Fruit fly (Drosophila melanogaster) whole organism, embryonic: ENCODE data around the gene slpr.
A peak's percentile ranks its signal among the peaks of the same experiment; 100 is the strongest.

Experiments
- Bteb2 ChIP-seq: fragments of 200-800 bp; sonication (Bioruptor generic); optimal IDR thresholded peaks from 2 replicates; lab custom pipeline; 2016; ENCODE audit warnings: missing biosample characterization, missing genetic modification characterization
- CG10959 ChIP-seq: fragments of 200-800 bp; sonication (Bioruptor generic); IDR thresholded peaks from 2 replicates; pipeline ENCODE4 v1.3.6; 2022; ENCODE audit warnings: missing biosample characterization, missing genetic modification characterization
- CG13775 ChIP-seq: fragments of 200-800 bp; sonication (Bioruptor generic); optimal IDR thresholded peaks from 3 replicates; lab custom pipeline; 2017; ENCODE audit warnings: missing biosample characterization, mild to moderate bottlenecking, missing genetic modification characterization
- CG13894 ChIP-seq: fragments of 200-800 bp; sonication (Bioruptor generic); optimal IDR thresholded peaks from 3 replicates; lab custom pipeline; 2018; ENCODE audit warnings: missing biosample characterization, mild to moderate bottlenecking, missing genetic modification characterization, moderate library complexity
- CG17568 ChIP-seq: fragments of 200-800 bp; sonication (Bioruptor generic); optimal IDR thresholded peaks from 2 replicates; lab custom pipeline; 2018; ENCODE audit warnings: missing biosample characterization, mild to moderate bottlenecking, missing genetic modification characterization, moderate library complexity
- CG2202 ChIP-seq: fragments of 200-800 bp; sonication (Bioruptor generic); optimal IDR thresholded peaks from 2 replicates; lab custom pipeline; 2018; ENCODE audit warnings: missing biosample characterization, mild to moderate bottlenecking, missing genetic modification characterization
- CG2712 ChIP-seq: fragments of 200-800 bp; optimal IDR thresholded peaks from 3 replicates; lab custom pipeline; 2019; ENCODE audit warnings: missing biosample characterization, mild to moderate bottlenecking, missing genetic modification characterization, moderate library complexity
- CG3163 ChIP-seq: fragments of 200-800 bp; sonication (Bioruptor generic); optimal IDR thresholded peaks from 3 replicates; lab custom pipeline; 2016; ENCODE audit warnings: missing biosample characterization, missing genetic modification characterization
- CG3995 ChIP-seq: fragments of 200-800 bp; sonication (Bioruptor generic); optimal IDR thresholded peaks from 3 replicates; lab custom pipeline; 2016; ENCODE audit warnings: missing biosample characterization, missing genetic modification characterization
- CG4360 ChIP-seq: fragments of 200-800 bp; sonication (Bioruptor generic); IDR thresholded peaks from 2 replicates; pipeline ENCODE4 v1.3.6; 2022; ENCODE audit warnings: missing biosample characterization, missing genetic modification characterization
- CG4730 ChIP-seq: fragments of 200-800 bp; sonication (Bioruptor generic); IDR thresholded peaks from 2 replicates; pipeline ENCODE4 v1.3.6; 2022; ENCODE audit warnings: missing biosample characterization, missing genetic modification characterization
- CG5953 ChIP-seq: fragments of 200-800 bp; sonication (Bioruptor generic); IDR thresholded peaks from 2 replicates; pipeline ENCODE4 v1.3.6; 2022; ENCODE audit warnings: missing biosample characterization, missing genetic modification characterization
- CG6791 ChIP-seq: fragments of 200-800 bp; sonication (Bioruptor generic); IDR thresholded peaks from 3 replicates; pipeline ENCODE4 v1.3.6; 2022; ENCODE audit warnings: missing biosample characterization, missing genetic modification characterization; ENCODE audit not compliant: partially characterized antibody
- CG7786 ChIP-seq: fragments of 200-800 bp; sonication (Bioruptor generic); optimal IDR thresholded peaks from 2 replicates; lab custom pipeline; 2016; ENCODE audit warnings: missing biosample characterization, missing genetic modification characterization
- CG8281 ChIP-seq: fragments of 200-800 bp; sonication (Bioruptor generic); optimal IDR thresholded peaks from 2 replicates; lab custom pipeline; 2018; ENCODE audit warnings: missing biosample characterization, mild to moderate bottlenecking, missing genetic modification characterization, moderate library complexity
- CG8478 ChIP-seq: fragments of >200 bp; optimal IDR thresholded peaks from 2 replicates; lab custom pipeline; 2018
- CG8944 ChIP-seq: fragments of 200-800 bp; sonication (Bioruptor generic); optimal IDR thresholded peaks from 3 replicates; lab custom pipeline; 2016; ENCODE audit warnings: missing biosample characterization, missing genetic modification characterization
- CG9797 ChIP-seq: fragments of 200-800 bp; sonication (Bioruptor generic); optimal IDR thresholded peaks from 3 replicates; lab custom pipeline; 2018; ENCODE audit warnings: missing biosample characterization, mild to moderate bottlenecking, missing genetic modification characterization
- CG9932 ChIP-seq: fragments of 200-800 bp; sonication (Bioruptor generic); IDR thresholded peaks from 2 replicates; pipeline ENCODE4 v1.3.6; 2022; ENCODE audit warnings: missing biosample characterization, missing genetic modification characterization
- CTCF ChIP-seq: fragments of 200-800 bp; sonication (Bioruptor generic); optimal IDR thresholded peaks from 2 replicates; lab custom pipeline; 2017; ENCODE audit warnings: missing biosample characterization, mild to moderate bottlenecking, missing genetic modification characterization, moderate library complexity
- D ChIP-seq, 2 experiments: fragments of 200-800 bp in 1 of 2; fragments of >200 bp in 1 of 2; sonication (Bioruptor generic) in 1 of 2; optimal IDR thresholded peaks; 2 replicates in 1 of 2; 3 replicates in 1 of 2; lab custom pipeline; 2017; ENCODE audit warnings: mild to moderate bottlenecking in 1 of 2, missing biosample characterization in 1 of 2, missing genetic modification characterization in 1 of 2, missing genetic modification reagents in 1 of 2
- Dip2 ChIP-seq: fragments of 200-800 bp; sonication (Bioruptor generic); IDR thresholded peaks from 2 replicates; pipeline ENCODE4 v1.3.6; 2022; ENCODE audit warnings: missing biosample characterization, missing genetic modification characterization
- Dll ChIP-seq: fragments of 200-800 bp; sonication (Bioruptor generic); IDR thresholded peaks from 4 replicates; pipeline ENCODE4 v1.3.6; 2022; ENCODE audit warnings: missing biosample characterization, missing genetic modification characterization; ENCODE audit not compliant: partially characterized antibody
- Fer1 ChIP-seq: fragments of 200-800 bp; sonication (Bioruptor generic); optimal IDR thresholded peaks from 2 replicates; lab custom pipeline; 2017; ENCODE audit warnings: missing biosample characterization, mild to moderate bottlenecking, missing genetic modification characterization
- H15 ChIP-seq: fragments of 200-800 bp; sonication (Bioruptor generic); IDR thresholded peaks from 3 replicates; pipeline ENCODE4 v1.3.6; 2022; ENCODE audit warnings: missing biosample characterization, missing genetic modification characterization
- Opbp ChIP-seq: fragments of 200-800 bp; sonication (Bioruptor generic); IDR thresholded peaks from 3 replicates; pipeline ENCODE4 v1.3.6; 2022; ENCODE audit warnings: missing biosample characterization, missing genetic modification characterization; ENCODE audit not compliant: partially characterized antibody
- Six4 ChIP-seq: fragments of 200-800 bp; sonication (Bioruptor generic); optimal IDR thresholded peaks from 2 replicates; lab custom pipeline; 2016; ENCODE audit warnings: missing biosample characterization, missing genetic modification characterization
- Trl ChIP-seq, 3 experiments: fragments of >200 bp in 2 of 3; fragments of 200-800 bp in 1 of 3; sonication (Bioruptor generic) in 1 of 3; optimal IDR thresholded peaks; 2 replicates in 1 of 3; 3 replicates in 2 of 3; lab custom pipeline; 2016 to 2017; ENCODE audit warnings: missing biosample characterization in 1 of 3, missing genetic modification characterization in 1 of 3
- Vsx1 ChIP-seq: fragments of 200-800 bp; sonication (Bioruptor generic); optimal IDR thresholded peaks from 2 replicates; lab custom pipeline; 2017; ENCODE audit warnings: missing biosample characterization, mild to moderate bottlenecking, missing genetic modification characterization, missing genetic modification reagents
- bsh ChIP-seq, 2 experiments: fragments of 200-800 bp; sonication (Bioruptor generic); optimal IDR thresholded peaks; 2 replicates each; lab custom pipeline; 2017 to 2018; ENCODE audit warnings: mild to moderate bottlenecking in 2 of 2, missing biosample characterization in 2 of 2, missing genetic modification characterization in 2 of 2, moderate library complexity in 1 of 2
- chinmo ChIP-seq: fragments of 200-800 bp; sonication (Bioruptor generic); IDR thresholded peaks from 4 replicates; pipeline ENCODE4 v1.3.6; 2022; ENCODE audit warnings: missing biosample characterization, missing genetic modification characterization; ENCODE audit not compliant: partially characterized antibody
- crol ChIP-seq: fragments of 200-800 bp; sonication (Bioruptor generic); IDR thresholded peaks from 2 replicates; pipeline ENCODE4 v1.3.6; 2022; ENCODE audit warnings: missing biosample characterization, missing genetic modification characterization
- dmrt11E ChIP-seq: fragments of 200-800 bp; sonication (Bioruptor generic); optimal IDR thresholded peaks from 3 replicates; lab custom pipeline; 2018; ENCODE audit warnings: missing biosample characterization, mild to moderate bottlenecking, missing genetic modification characterization, moderate library complexity
- en ChIP-seq: fragments of 200-800 bp; sonication (Bioruptor generic); optimal IDR thresholded peaks from 2 replicates; lab custom pipeline; 2016; ENCODE audit warnings: missing biosample characterization, missing genetic modification characterization
- fd64A ChIP-seq: fragments of 200-800 bp; sonication (Bioruptor generic); optimal IDR thresholded peaks from 3 replicates; lab custom pipeline; 2018; ENCODE audit warnings: missing biosample characterization, mild to moderate bottlenecking, missing genetic modification characterization
- fd96Cb ChIP-seq: fragments of 200-800 bp; sonication (Bioruptor generic); optimal IDR thresholded peaks from 2 replicates; lab custom pipeline; 2018; ENCODE audit warnings: missing biosample characterization, mild to moderate bottlenecking, missing genetic modification characterization, moderate library complexity
- grau ChIP-seq: fragments of 200-800 bp; optimal IDR thresholded peaks from 3 replicates; lab custom pipeline; 2019; ENCODE audit warnings: missing biosample characterization, mild to moderate bottlenecking, missing genetic modification characterization, moderate library complexity
- grn ChIP-seq: fragments of 200-800 bp; sonication (Bioruptor generic); optimal IDR thresholded peaks from 3 replicates; lab custom pipeline; 2017; ENCODE audit warnings: missing biosample characterization, missing genetic modification characterization
- h ChIP-seq: fragments of >200 bp; optimal IDR thresholded peaks from 2 replicates; lab custom pipeline; 2017
- hkb ChIP-seq, 2 experiments: fragments of 200-800 bp in 1 of 2; fragments of >200 bp in 1 of 2; sonication (Bioruptor generic) in 1 of 2; IDR thresholded peaks in 1 of 2; optimal IDR thresholded peaks in 1 of 2; 2 replicates each; pipeline versions ENCODE4 v1.3.6 to Lab custom; 2017 to 2022; ENCODE audit warnings: missing biosample characterization in 1 of 2, missing genetic modification characterization in 1 of 2
- nom ChIP-seq: fragments of 200-800 bp; sonication (Bioruptor generic); optimal IDR thresholded peaks from 2 replicates; lab custom pipeline; 2017; ENCODE audit warnings: missing biosample characterization, missing genetic modification characterization, mild to moderate bottlenecking, moderate library complexity, missing genetic modification reagents
- pros ChIP-seq: fragments of 200-800 bp; sonication (Bioruptor generic); optimal IDR thresholded peaks from 3 replicates; lab custom pipeline; 2019; ENCODE audit warnings: missing biosample characterization, mild to moderate bottlenecking, missing genetic modification characterization, moderate library complexity
- run ChIP-seq: fragments of 200-800 bp; sonication (Bioruptor generic); optimal IDR thresholded peaks from 3 replicates; lab custom pipeline; 2018; ENCODE audit warnings: missing biosample characterization, mild to moderate bottlenecking, missing genetic modification characterization
- sens ChIP-seq: fragments of 200-800 bp; sonication (Bioruptor generic); peaks from one replicate; lab custom pipeline; 2016; ENCODE audit warnings: missing biosample characterization, missing genetic modification characterization
- sr ChIP-seq: fragments of 200-800 bp; sonication (Bioruptor generic); IDR thresholded peaks from 3 replicates; pipeline ENCODE4 v1.3.6; 2022; ENCODE audit warnings: missing biosample characterization, missing genetic modification characterization
- z ChIP-seq: fragments of 200-800 bp; sonication (Bioruptor generic); IDR thresholded peaks from 3 replicates; pipeline ENCODE4 v1.3.6; 2022; ENCODE audit warnings: missing biosample characterization, missing genetic modification characterization
- zen ChIP-seq: fragments of 200-800 bp; sonication (Bioruptor generic); optimal IDR thresholded peaks from 3 replicates; lab custom pipeline; 2018; ENCODE audit warnings: missing biosample characterization, mild to moderate bottlenecking, missing genetic modification characterization, moderate library complexity

slpr gene

dm6 chrX:8215094-8215854 lies 38.3 kb upstream of the slpr start (continued):
- TF ChIP-seq Trl (optimal IDR thresholded peaks at IDR 0.05; lab: Kevin White, UChicago) (peak; percentile 40 to 77), Trl (GFP tag; optimal IDR thresholded peaks at IDR 0.05; lab: Kevin White, UChicago) (no peak), bsh (GFP tag; optimal IDR thresholded peaks at IDR 0.05; lab: Kevin White, UChicago) (peak in 1 of 2 experiments; percentile 62), dmrt11E (tag; lab: Kevin White, UChicago) (peak; percentile 21), CG8281 (tag; lab: Kevin White, UChicago) (no peak), z (GFP tag; lab: Robert Waterston, UW) (0 out of 3 replicates have a peak, but pooled peaks have one; percentile 58), Fer1 (GFP tag; lab: Kevin White, UChicago) (no peak), fd64A (GFP tag; lab: Kevin White, UChicago) (no peak)

- peak; percentile 65 for TF ChIP-seq D (optimal IDR thresholded peaks at IDR 0.05; lab: Kevin White, UChicago)
- no peak for TF ChIP-seq D (GFP tag; optimal IDR thresholded peaks at IDR 0.05; lab: Kevin White, UChicago)
- no peak for TF ChIP-seq CG3995 (GFP tag; lab: Kevin White, UChicago)
- peak; percentile 17 for TF ChIP-seq Vsx1
- no peak for TF ChIP-seq Bteb2
- no peak for TF ChIP-seq CG17568 (GFP tag; lab: Kevin White, UChicago)
- 0 out of 4 replicates have a peak, but pooled peaks have one; percentile 38 for TF ChIP-seq chinmo (GFP tag; lab: Robert Waterston, UW)
- no peak for TF ChIP-seq CG7786 (GFP tag; lab: Kevin White, UChicago)
- no peak for TF ChIP-seq CG5953 (GFP tag; lab: Robert Waterston, UW)
- peak; percentile 18 for TF ChIP-seq pros (GFP tag; lab: Kevin White, UChicago)
- no peak for TF ChIP-seq fd96Cb (tag; lab: Kevin White, UChicago)
- TF ChIP-seq run = no peak
- peak; percentile 58 for TF ChIP-seq CG4360 (GFP tag; lab: Robert Waterston, UW)
- TF ChIP-seq CG4730 (GFP tag; lab: Robert Waterston, UW) = no peak
- TF ChIP-seq grn (GFP tag; lab: Kevin White, UChicago) = peak; percentile 48
- TF ChIP-seq en (GFP tag; lab: Kevin White, UChicago) = no peak
- no peak for TF ChIP-seq CG2712 (tag; lab: Kevin White, UChicago)
- TF ChIP-seq grau (tag; lab: Kevin White, UChicago) = no peak
- no peak for TF ChIP-seq Dip2 (GFP tag; lab: Robert Waterston, UW)
- peak; percentile 75 for TF ChIP-seq crol (GFP tag; lab: Robert Waterston, UW)
- TF ChIP-seq Dll (GFP tag; lab: Robert Waterston, UW) = no peak
- no peak for TF ChIP-seq CG2202 (tag; lab: Kevin White, UChicago)
- TF ChIP-seq CG10959 (GFP tag; lab: Robert Waterston, UW) = no peak
- no peak for TF ChIP-seq hkb (optimal IDR thresholded peaks at IDR 0.05; lab: Kevin White, UChicago)
- no peak for TF ChIP-seq hkb (GFP tag; IDR thresholded peaks at IDR 0.05; lab: Robert Waterston, UW)
- peak; percentile 83 to 84 for TF ChIP-seq Trl (optimal IDR thresholded peaks at IDR 0.05; lab: Kevin White, UChicago)
- TF ChIP-seq Trl (GFP tag; optimal IDR thresholded peaks at IDR 0.05; lab: Kevin White, UChicago) = no peak
- TF ChIP-seq CG13894 (tag; lab: Kevin White, UChicago) = no peak
- no peak for TF ChIP-seq sr (GFP tag; lab: Robert Waterston, UW)
- no peak for TF ChIP-seq CG8944 (GFP tag; lab: Kevin White, UChicago)
- peak; percentile 66 for TF ChIP-seq CG8478 (lab: Kevin White, UChicago)
- no peak for TF ChIP-seq h (lab: Kevin White, UChicago)
- TF ChIP-seq nom (GFP tag; lab: Kevin White, UChicago) = peak; percentile 69
- TF ChIP-seq Six4 (GFP tag; lab: Kevin White, UChicago) = no peak
- TF ChIP-seq CTCF = no peak
- TF ChIP-seq H15 (GFP tag; lab: Robert Waterston, UW) = no peak
- TF ChIP-seq Opbp (GFP tag; lab: Robert Waterston, UW) = no peak
- TF ChIP-seq CG6791 (GFP tag; lab: Robert Waterston, UW) = no peak
- peak; percentile 37 for TF ChIP-seq CG3163 (GFP tag; lab: Kevin White, UChicago)
- TF ChIP-seq CG9932 = no peak
- peak; percentile 18 for TF ChIP-seq zen (tag; lab: Kevin White, UChicago)
- TF ChIP-seq CG13775 (GFP tag; lab: Kevin White, UChicago) = no peak
- no peak for TF ChIP-seq CG9797 (GFP tag; lab: Kevin White, UChicago)
- no peak for TF ChIP-seq fd64A (GFP tag; lab: Kevin White, UChicago)
- TF ChIP-seq sens = no peak
These were observed 37.0 kb upstream of the slpr start for dm6 chrX:8214017-8214416.
